Worm (Caenorhabditis elegans): ENCODE results near the gene ptr-13.

The ptr-13 gene

ce11 chrII:11111107-11111506 is 51.2 kb downstream of the ptr-13 start, which contains the start of gene glb-4:
Gene glb-4, minus strand, starts transcription at chrII:11111207.
- TF ChIP-seq egl-13 (tag; optimal IDR thresholded peaks at IDR 0.05): no peak
- peak; percentile 21 for TF ChIP-seq unc-86 (tag; optimal IDR thresholded peaks at IDR 0.05)
- TF ChIP-seq fkh-10 (GFP tag; optimal IDR thresholded peaks at IDR 0.05): peak; percentile 7
- TF ChIP-seq nhr-11 (tag; optimal IDR thresholded peaks at IDR 0.05): no peak
- TF ChIP-seq nhr-71 (tag; optimal IDR thresholded peaks at IDR 0.05): peak; percentile 18
- TF ChIP-seq pqm-1 (tag; optimal IDR thresholded peaks at IDR 0.05): no peak
- peak; percentile 57 for TF ChIP-seq lin-14 (GFP tag; optimal IDR thresholded peaks at IDR 0.05)
- no peak for TF ChIP-seq nhr-90 (tag; optimal IDR thresholded peaks at IDR 0.05; ENCODE audit: poor library complexity)

ce11 chrII:11110419-11110818 is 51.9 kb downstream of the ptr-13 start:
- TF ChIP-seq aha-1 (tag; optimal IDR thresholded peaks at IDR 0.05) (no peak), skn-1 (tag; optimal IDR thresholded peaks at IDR 0.05) (no peak), Y116A8C.19 (tag; optimal IDR thresholded peaks at IDR 0.05; ENCODE audit: borderline replicate concordance) (no peak), irx-1 (tag; optimal IDR thresholded peaks at IDR 0.05) (no peak), unc-86 (tag; optimal IDR thresholded peaks at IDR 0.05) (no peak), mdl-1 (tag; optimal IDR thresholded peaks at IDR 0.05) (no peak), nhr-19 (GFP tag; conservative IDR thresholded peaks at IDR 0.05) (no peak), jun-1 (tag; optimal IDR thresholded peaks at IDR 0.05) (no peak), tbx-2 (tag; optimal IDR thresholded peaks at IDR 0.05) (no peak), snu-23 (GFP tag; optimal IDR thresholded peaks at IDR 0.05) (no peak), lin-13 (GFP tag; optimal IDR thresholded peaks at IDR 0.05) (no peak), efl-3 (GFP tag; optimal IDR thresholded peaks at IDR 0.05) (no peak), ceh-63 (GFP tag; optimal IDR thresholded peaks at IDR 0.05) (no peak), fkh-10 (GFP tag; optimal IDR thresholded peaks at IDR 0.05) (no peak)

ce11 chrII:11107828-11108227 is 54.5 kb downstream of the ptr-13 start, which contains the start of gene apc-17:
Gene apc-17, plus strand, starts transcription at chrII:11108128.
- no peak for TF ChIP-seq lir-3 (tag; optimal IDR thresholded peaks at IDR 0.05; ENCODE audit: poor library complexity)
- TF ChIP-seq ces-1 (GFP tag; optimal IDR thresholded peaks at IDR 0.05): no peak
- no peak for TF ChIP-seq ceh-82 (tag; optimal IDR thresholded peaks at IDR 0.05)
- TF ChIP-seq jun-1 (tag; optimal IDR thresholded peaks at IDR 0.05): no peak
- TF ChIP-seq ztf-4 (tag; optimal IDR thresholded peaks at IDR 0.05): no peak
- no peak for TF ChIP-seq nhr-90 (tag; optimal IDR thresholded peaks at IDR 0.05; ENCODE audit: poor library complexity)
